Fruit fly (Drosophila melanogaster): Measurements from ENCODE around the gene hzg.

DNA sequence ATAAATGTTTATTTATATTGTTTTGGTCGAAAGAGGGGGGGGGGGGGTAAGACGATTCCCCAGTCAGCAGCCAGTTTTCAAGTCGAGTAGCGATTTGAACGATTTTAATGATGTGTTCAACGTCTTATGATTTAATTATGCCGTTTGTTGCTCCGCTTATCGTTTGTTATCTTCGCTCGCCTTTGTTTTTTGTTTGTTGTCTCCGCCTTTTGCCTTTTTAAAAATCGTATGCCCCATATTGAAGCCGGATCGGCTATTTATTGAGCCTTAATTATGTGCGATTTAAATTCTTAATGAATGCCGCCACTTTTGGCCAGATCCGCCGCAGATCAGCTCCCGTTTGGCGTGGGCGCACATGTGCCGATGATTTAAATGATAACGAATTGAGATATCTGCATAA lies 10.0 kb upstream of the hzg start:
- TF ChIP-seq CG12605 (GFP tag; IDR thresholded peaks at IDR 0.05) (no peak), Snoo (tag; optimal IDR thresholded peaks at IDR 0.05) (no peak), Pif1A (GFP tag; optimal IDR thresholded peaks at IDR 0.05) (no peak), CG10348 (GFP tag; IDR thresholded peaks at IDR 0.05) (no peak), CG14655 (GFP tag; optimal IDR thresholded peaks at IDR 0.05) (no peak), Ets98B (GFP tag; IDR thresholded peaks at IDR 0.05) (no peak), rn (GFP tag; IDR thresholded peaks at IDR 0.05) (no peak), CG8159 (tag; optimal IDR thresholded peaks at IDR 0.05) (no peak), EcR (GFP tag; optimal IDR thresholded peaks at IDR 0.05) (no peak)

All from whole organism, pupa.